Worm (Caenorhabditis elegans): Measurements from ENCODE around the gene K07D4.2.

- TF ChIP-seq hmbx-1 (tag; optimal IDR thresholded peaks at IDR 0.05) (no peak), tbx-37 (GFP tag; conservative IDR thresholded peaks at IDR 0.05) (no peak), aly-1 (tag; optimal IDR thresholded peaks at IDR 0.05) (no peak), pes-1 (GFP tag; IDR thresholded peaks at IDR 0.05) (no peak), F13C5.2 (tag; optimal IDR thresholded peaks at IDR 0.05) (no peak), hmg-4 (GFP tag; optimal IDR thresholded peaks at IDR 0.05) (no peak), scrt-1 (GFP tag; IDR thresholded peaks at IDR 0.05) (no peak), ama-1 (optimal IDR thresholded peaks at IDR 0.05) (no peak)
These were observed 40.3 kb upstream of the K07D4.2 start for ce11 chrII:4085601-4086000.
